Worm (Caenorhabditis elegans) whole organism, early embryonic: ENCODE measurements around the gene math-28.

ENCODE experiments used
- B0310.2 ChIP-seq: sonication (generic microtip); optimal IDR thresholded peaks from 2 replicates; lab custom pipeline; 2016; ENCODE audit warnings: mild to moderate bottlenecking, missing genetic modification characterization, missing compliant biosample characterization
- F13C5.2 ChIP-seq: sonication (generic microtip); optimal IDR thresholded peaks from 2 replicates; lab custom pipeline; 2017; ENCODE audit warnings: mild to moderate bottlenecking, missing genetic modification characterization, inconsistent platforms, missing compliant biosample characterization
- aly-1 ChIP-seq: sonication (generic microtip); optimal IDR thresholded peaks from 2 replicates; lab custom pipeline; 2016; ENCODE audit warnings: missing genetic modification characterization, missing compliant biosample characterization
- ama-1 ChIP-seq: fragments of 150-350 bp; optimal IDR thresholded peaks from 2 replicates; lab custom pipeline; 2014
- ceh-13 ChIP-seq: fragments of 200-800 bp; sonication (Bioruptor generic); optimal IDR thresholded peaks from 2 replicates; lab custom pipeline; 2018; ENCODE audit warnings: mild to moderate bottlenecking, missing genetic modification characterization, missing compliant biosample characterization
- ceh-36 ChIP-seq: sonication (generic microtip); optimal IDR thresholded peaks from 2 replicates; lab custom pipeline; 2016; ENCODE audit warnings: missing genetic modification characterization, inconsistent platforms, missing compliant biosample characterization
- ets-7 ChIP-seq: sonication (generic microtip); optimal IDR thresholded peaks from 2 replicates; lab custom pipeline; 2016; ENCODE audit warnings: missing genotype, missing genetic modification characterization, missing compliant biosample characterization
- flt-1 ChIP-seq: fragments of 200-800 bp; sonication (Bioruptor generic); IDR thresholded peaks from 2 replicates; pipeline ENCODE4 v1.3.6; 2022; ENCODE audit warnings: missing genetic modification characterization, missing compliant biosample characterization
- hmbx-1 ChIP-seq: sonication (generic microtip); optimal IDR thresholded peaks from 2 replicates; lab custom pipeline; 2016; ENCODE audit warnings: mild to moderate bottlenecking, missing genetic modification characterization, missing compliant biosample characterization
- hmg-4 ChIP-seq: fragments of 200-800 bp; sonication (Bioruptor generic); optimal IDR thresholded peaks from 2 replicates; lab custom pipeline; 2018; ENCODE audit warnings: mild to moderate bottlenecking, missing genetic modification characterization, missing compliant biosample characterization
- hnd-1 ChIP-seq: sonication (generic microtip); optimal IDR thresholded peaks from 2 replicates; lab custom pipeline; 2016; ENCODE audit warnings: missing genetic modification characterization, missing compliant biosample characterization
- pes-1 ChIP-seq: fragments of 200-800 bp; sonication (Bioruptor generic); IDR thresholded peaks from 2 replicates; pipeline ENCODE4 v1.3.6; 2022; ENCODE audit warnings: missing genetic modification reagents, missing genetic modification characterization, missing compliant biosample characterization
- scrt-1 ChIP-seq: fragments of 200-800 bp; sonication (Bioruptor generic); IDR thresholded peaks from 2 replicates; pipeline ENCODE4 v1.3.6; 2022; ENCODE audit warnings: missing genetic modification characterization, missing compliant biosample characterization
- sea-1 ChIP-seq: fragments of 200-800 bp; sonication (Bioruptor generic); conservative IDR thresholded peaks from 2 replicates; pipeline ENCODE4 v1.3.6; 2022; ENCODE audit warnings: missing genetic modification characterization, missing compliant biosample characterization
- tbx-11 ChIP-seq: fragments of 200-800 bp; sonication (Bioruptor generic); IDR thresholded peaks from 2 replicates; pipeline ENCODE4 v1.3.6; 2022; ENCODE audit warnings: missing genetic modification characterization, missing compliant biosample characterization
- tbx-37 ChIP-seq: fragments of 200-800 bp; sonication (Bioruptor generic); conservative IDR thresholded peaks from 2 replicates; pipeline ENCODE4 v1.3.6; 2022; ENCODE audit warnings: missing genetic modification reagents, missing genetic modification characterization, missing compliant biosample characterization
- tra-4 ChIP-seq: sonication (generic microtip); optimal IDR thresholded peaks from 2 replicates; lab custom pipeline; 2017; ENCODE audit warnings: missing genetic modification characterization, missing compliant biosample characterization

The math-28 gene

ce11 chrII:1730103-1730502 lies 33.1 kb upstream of the math-28 start, which contains the start of gene ceh-81:
Gene ceh-81 (plus strand): TSS chrII:1730403.
- TF ChIP-seq flt-1 (GFP tag; lab: Robert Waterston, UW) (no peak), hmbx-1 (tag; lab: Kevin White, UChicago) (no peak), tra-4 (tag; lab: Kevin White, UChicago) (no peak), tbx-11 (no peak), aly-1 (no peak), ceh-13 (GFP tag; lab: Kevin White, UChicago) (no peak), sea-1 (GFP tag; lab: Robert Waterston, UW) (no peak), F13C5.2 (tag; lab: Kevin White, UChicago) (no peak), B0310.2 (tag; lab: Kevin White, UChicago) (no peak), pes-1 (GFP tag; lab: Robert Waterston, UW) (no peak), ama-1 (lab: Kevin White, UChicago) (no peak), ets-7 (tag; lab: Kevin White, UChicago) (no peak), ceh-36 (tag; lab: Kevin White, UChicago) (no peak), hnd-1 (tag; lab: Kevin White, UChicago) (no peak), hmg-4 (GFP tag; lab: Kevin White, UChicago) (no peak), tbx-37 (GFP tag; lab: Robert Waterston, UW) (no peak), scrt-1 (GFP tag; lab: Robert Waterston, UW) (no peak)

ce11 chrII:1731932-1732331 lies 31.2 kb upstream of the math-28 start, which contains the start of gene ceh-82:
Gene ceh-82 (plus strand): TSS chrII:1732232.
- TF ChIP-seq tra-4 (tag; lab: Kevin White, UChicago) (no peak), sea-1 (GFP tag; lab: Robert Waterston, UW) (no peak), hmbx-1 (tag; lab: Kevin White, UChicago) (no peak), flt-1 (GFP tag; lab: Robert Waterston, UW) (no peak), pes-1 (GFP tag; lab: Robert Waterston, UW) (no peak), hnd-1 (tag; lab: Kevin White, UChicago) (no peak), tbx-11 (no peak), aly-1 (no peak), ets-7 (tag; lab: Kevin White, UChicago) (no peak), scrt-1 (GFP tag; lab: Robert Waterston, UW) (no peak)

- TF ChIP-seq ceh-36 (tag; lab: Kevin White, UChicago) (no peak), ama-1 (lab: Kevin White, UChicago) (no peak)
Observed at ce11 chrII:1735145-1735544, 28.0 kb upstream of the math-28 start.

- TF ChIP-seq ceh-13 (GFP tag; lab: Kevin White, UChicago) (no peak), hnd-1 (tag; lab: Kevin White, UChicago) (no peak), scrt-1 (GFP tag; lab: Robert Waterston, UW) (no peak), ets-7 (tag; lab: Kevin White, UChicago) (no peak), F13C5.2 (tag; lab: Kevin White, UChicago) (no peak), tbx-11 (no peak), ceh-36 (tag; lab: Kevin White, UChicago) (no peak), aly-1 (no peak), pes-1 (GFP tag; lab: Robert Waterston, UW) (no peak), hmbx-1 (tag; lab: Kevin White, UChicago) (no peak), ama-1 (lab: Kevin White, UChicago) (no peak), hmg-4 (GFP tag; lab: Kevin White, UChicago) (no peak), B0310.2 (tag; lab: Kevin White, UChicago) (no peak), sea-1 (GFP tag; lab: Robert Waterston, UW) (no peak), tbx-37 (GFP tag; lab: Robert Waterston, UW) (no peak)
Observed at ce11 chrII:1736353-1736752, 26.8 kb upstream of the math-28 start, which contains the start of gene ceh-83. Gene ceh-83 (minus strand): TSS chrII:1736533.

- no peak for TF ChIP-seq hmg-4 (GFP tag; lab: Kevin White, UChicago)
- TF ChIP-seq flt-1 (GFP tag; lab: Robert Waterston, UW): no peak
- no peak for TF ChIP-seq F13C5.2 (tag; lab: Kevin White, UChicago)
- TF ChIP-seq scrt-1 (GFP tag; lab: Robert Waterston, UW): no peak
- TF ChIP-seq sea-1 (GFP tag; lab: Robert Waterston, UW): no peak
- no peak for TF ChIP-seq hmbx-1 (tag; lab: Kevin White, UChicago)
- no peak for TF ChIP-seq B0310.2 (tag; lab: Kevin White, UChicago)
- no peak for TF ChIP-seq tbx-11
- no peak for TF ChIP-seq tra-4 (tag; lab: Kevin White, UChicago)
- TF ChIP-seq ama-1 (lab: Kevin White, UChicago): no peak
Observed at ce11 chrII:1738844-1739243, 24.3 kb upstream of the math-28 start, which contains the start of the genes irld-9 and irld-33. Gene irld-9 (minus strand): TSS chrII:1738944. Gene irld-33 (plus strand): TSS chrII:1739052.

- TF ChIP-seq pes-1 (GFP tag; lab: Robert Waterston, UW) (no peak), aly-1 (no peak), sea-1 (GFP tag; lab: Robert Waterston, UW) (no peak), B0310.2 (tag; lab: Kevin White, UChicago) (no peak), flt-1 (GFP tag; lab: Robert Waterston, UW) (no peak), hnd-1 (tag; lab: Kevin White, UChicago) (no peak), tbx-37 (GFP tag; lab: Robert Waterston, UW) (no peak), hmbx-1 (tag; lab: Kevin White, UChicago) (no peak), tra-4 (tag; lab: Kevin White, UChicago) (no peak), ceh-36 (tag; lab: Kevin White, UChicago) (no peak), ceh-13 (GFP tag; lab: Kevin White, UChicago) (no peak), ama-1 (lab: Kevin White, UChicago) (no peak), tbx-11 (no peak), ets-7 (tag; lab: Kevin White, UChicago) (no peak), scrt-1 (GFP tag; lab: Robert Waterston, UW) (no peak), F13C5.2 (tag; lab: Kevin White, UChicago) (no peak), hmg-4 (GFP tag; lab: Kevin White, UChicago) (no peak)
Observed at ce11 chrII:1741248-1741647, 21.9 kb upstream of the math-28 start, which contains the start of gene K07G6.1. Gene K07G6.1 (plus strand): TSS chrII:1741548.

- TF ChIP-seq ceh-36 (tag; lab: Kevin White, UChicago) (no peak), tbx-37 (GFP tag; lab: Robert Waterston, UW) (no peak), hmbx-1 (tag; lab: Kevin White, UChicago) (no peak), hmg-4 (GFP tag; lab: Kevin White, UChicago) (no peak), ama-1 (lab: Kevin White, UChicago) (no peak), ets-7 (tag; lab: Kevin White, UChicago) (no peak), ceh-13 (GFP tag; lab: Kevin White, UChicago) (no peak), tra-4 (tag; lab: Kevin White, UChicago) (no peak), aly-1 (no peak), sea-1 (GFP tag; lab: Robert Waterston, UW) (no peak), scrt-1 (GFP tag; lab: Robert Waterston, UW) (no peak), tbx-11 (no peak), F13C5.2 (tag; lab: Kevin White, UChicago) (no peak)
Observed at ce11 chrII:1742535-1742934, 20.6 kb upstream of the math-28 start, which contains the start of gene F36H5.12. Gene F36H5.12 (plus strand): TSS chrII:1742835.
